Fruit fly (Drosophila melanogaster): ENCODE measurements around the gene CG9123.

The CG9123 gene

dm6 chrX:15319290-15319689, 22.6 kb downstream of the CG9123 start, which contains the start of gene Top1 (continued):
- TF ChIP-seq Jarid2 (GFP tag; optimal IDR thresholded peaks at IDR 0.05) = no peak
- no peak for TF ChIP-seq CG10565 (GFP tag; optimal IDR thresholded peaks at IDR 0.05)
- peak; percentile 51 for TF ChIP-seq Nf-YC (tag; optimal IDR thresholded peaks at IDR 0.05)
- peak; percentile 22 for TF ChIP-seq CG8290 (GFP tag; optimal IDR thresholded peaks at IDR 0.05)
- TF ChIP-seq CG8290 (tag; optimal IDR thresholded peaks at IDR 0.05) = peak in 1 of 2 experiments; percentile 84
- TF ChIP-seq Rx (GFP tag; IDR thresholded peaks at IDR 0.05) = no peak
- TF ChIP-seq CG10366 (GFP tag; IDR thresholded peaks at IDR 0.05) = no peak
- TF ChIP-seq CG3163 (GFP tag; optimal IDR thresholded peaks at IDR 0.05) = no peak
- TF ChIP-seq CG33557 (GFP tag; optimal IDR thresholded peaks at IDR 0.05) = no peak
- TF ChIP-seq grn (GFP tag; optimal IDR thresholded peaks at IDR 0.05) = peak; percentile 36
- TF ChIP-seq Ssrp (tag; optimal IDR thresholded peaks at IDR 0.05) = no peak
- no peak for TF ChIP-seq CG13123 (GFP tag; optimal IDR thresholded peaks at IDR 0.05)
- TF ChIP-seq D19B (GFP tag; optimal IDR thresholded peaks at IDR 0.05) = no peak
- TF ChIP-seq bab2 (GFP tag; optimal IDR thresholded peaks at IDR 0.05) = no peak
- no peak for TF ChIP-seq CG3407 (GFP tag; optimal IDR thresholded peaks at IDR 0.05)
- no peak for TF ChIP-seq BtbVII (GFP tag; optimal IDR thresholded peaks at IDR 0.05)
- TF ChIP-seq CG10959 (GFP tag; IDR thresholded peaks at IDR 0.05) = no peak
- TF ChIP-seq Hmx (GFP tag; optimal IDR thresholded peaks at IDR 0.05) = no peak
- TF ChIP-seq jumu (GFP tag; optimal IDR thresholded peaks at IDR 0.05) = peak; percentile 19
- peak; percentile 63; the same call in 1 of the 3 replicates for TF ChIP-seq gce (GFP tag; IDR thresholded peaks at IDR 0.05)
- TF ChIP-seq nom (GFP tag; optimal IDR thresholded peaks at IDR 0.05) = peak; percentile 5
- TF ChIP-seq twi (tag; optimal IDR thresholded peaks at IDR 0.05) = no peak
- TF ChIP-seq Gsc (GFP tag; IDR thresholded peaks at IDR 0.05) = no peak
- TF ChIP-seq gcm (GFP tag; optimal IDR thresholded peaks at IDR 0.05) = no peak
- TF ChIP-seq Dp (GFP tag; optimal IDR thresholded peaks at IDR 0.05) = peak; percentile 31
- TF ChIP-seq dimm (GFP tag; IDR thresholded peaks at IDR 0.05) = no peak
- peak; percentile 94 for TF ChIP-seq Ets65A (GFP tag)
- peak; percentile 56 for TF ChIP-seq HmgZ (tag; optimal IDR thresholded peaks at IDR 0.05)
- no peak for TF ChIP-seq repo (GFP tag; optimal IDR thresholded peaks at IDR 0.05)
- TF ChIP-seq crc (GFP tag; optimal IDR thresholded peaks at IDR 0.05) = no peak
- TF ChIP-seq CG7963 (GFP tag; IDR thresholded peaks at IDR 0.05; ENCODE audit: partially characterized antibody) = peak; percentile 96
- TF ChIP-seq zf30C (GFP tag; optimal IDR thresholded peaks at IDR 0.05) = no peak
- no peak for TF ChIP-seq insv (GFP tag; optimal IDR thresholded peaks at IDR 0.05)
- peak; percentile 66 for TF ChIP-seq gfzf (GFP tag; optimal IDR thresholded peaks at IDR 0.05)
- TF ChIP-seq CG34376 (GFP tag; optimal IDR thresholded peaks at IDR 0.05) = no peak
- TF ChIP-seq CG12744 (GFP tag; optimal IDR thresholded peaks at IDR 0.05) = no peak
- peak; percentile 28 for TF ChIP-seq CG9876 (GFP tag; optimal IDR thresholded peaks at IDR 0.05)
- peak; percentile 33 for TF ChIP-seq trem (tag; optimal IDR thresholded peaks at IDR 0.05)
- TF ChIP-seq CG12391 (tag; optimal IDR thresholded peaks at IDR 0.05) = no peak
- peak; percentile 41; the same call in 1 of the 2 replicates for TF ChIP-seq onecut (GFP tag; IDR thresholded peaks at IDR 0.05)
- peak; percentile 93 for TF ChIP-seq Doc3 (GFP tag; IDR thresholded peaks at IDR 0.05; ENCODE audit: partially characterized antibody)
- TF ChIP-seq odd (GFP tag; optimal IDR thresholded peaks at IDR 0.05) = no peak
- no peak for TF ChIP-seq vvl (GFP tag; IDR thresholded peaks at IDR 0.05)
- TF ChIP-seq CG5180 (GFP tag; optimal IDR thresholded peaks at IDR 0.05) = no peak
- no peak for TF ChIP-seq gt (GFP tag; IDR thresholded peaks at IDR 0.05)
- TF ChIP-seq Sry-δ (GFP tag; optimal IDR thresholded peaks at IDR 0.05) = peak; percentile 85
- no peak for TF ChIP-seq NK7.1 (GFP tag; optimal IDR thresholded peaks at IDR 0.05)
- peak in 1 of 2 experiments; percentile 9 for TF ChIP-seq chif (GFP tag; optimal IDR thresholded peaks at IDR 0.05)
- TF ChIP-seq CG5245 (GFP tag; optimal IDR thresholded peaks at IDR 0.05) = peak; percentile 22
- no peak for TF ChIP-seq lbe (GFP tag; optimal IDR thresholded peaks at IDR 0.05)
- TF ChIP-seq Max (GFP tag; optimal IDR thresholded peaks at IDR 0.05) = no peak
- no peak for TF ChIP-seq ro (GFP tag; IDR thresholded peaks at IDR 0.05)

Data from whole organism, embryonic.